Fruit fly (Drosophila melanogaster) whole organism, pupa: ENCODE data around the gene CG31111.
A peak's percentile ranks its signal among the peaks of the same experiment; 100 is the strongest.

ENCODE experiments used
- CG10348 ChIP-seq: fragments of 200-800 bp; sonication (Bioruptor generic); IDR thresholded peaks from 2 replicates; pipeline ENCODE4 v1.3.6; 2022; ENCODE audit warnings: missing biosample characterization, missing genetic modification characterization
- CG12605 ChIP-seq: fragments of 200-800 bp; sonication (Bioruptor generic); IDR thresholded peaks from 2 replicates; pipeline ENCODE4 v1.3.6; 2022; ENCODE audit warnings: missing biosample characterization, missing genetic modification characterization
- CG13204 ChIP-seq: fragments of 200-800 bp; sonication (Bioruptor generic); optimal IDR thresholded peaks from 2 replicates; lab custom pipeline; 2018; ENCODE audit warnings: missing biosample characterization, mild to moderate bottlenecking, missing genetic modification characterization, moderate library complexity
- CG14655 ChIP-seq: fragments of 200-800 bp; sonication (Bioruptor generic); optimal IDR thresholded peaks from 3 replicates; lab custom pipeline; 2017; ENCODE audit warnings: mild to moderate bottlenecking, missing biosample characterization, missing genetic modification reagents, missing genetic modification characterization
- CG15710 ChIP-seq: fragments of 200-800 bp; sonication (Bioruptor generic); optimal IDR thresholded peaks from 2 replicates; lab custom pipeline; 2018; ENCODE audit warnings: missing biosample characterization, mild to moderate bottlenecking, missing genetic modification characterization, moderate library complexity
- CG17806 ChIP-seq: fragments of 200-800 bp; sonication (Bioruptor generic); optimal IDR thresholded peaks from 2 replicates; lab custom pipeline; 2018; ENCODE audit warnings: missing biosample characterization, mild to moderate bottlenecking, missing genetic modification characterization, moderate library complexity
- CG32121 ChIP-seq: fragments of 200-800 bp; sonication (Bioruptor generic); IDR thresholded peaks from 2 replicates; pipeline ENCODE4 v1.3.6; 2022; ENCODE audit warnings: missing biosample characterization, missing genetic modification characterization
- CG34367 ChIP-seq: fragments of 200-800 bp; sonication (Bioruptor generic); optimal IDR thresholded peaks from 2 replicates; lab custom pipeline; 2018; ENCODE audit warnings: missing biosample characterization, mild to moderate bottlenecking, missing genetic modification characterization
- CG4496 ChIP-seq: fragments of 200-800 bp; sonication (Bioruptor generic); IDR thresholded peaks from 3 replicates; pipeline ENCODE4 v1.3.6; 2022; ENCODE audit warnings: missing biosample characterization, missing genetic modification characterization
- CG8159 ChIP-seq: fragments of 200-800 bp; sonication (Bioruptor generic); optimal IDR thresholded peaks from 3 replicates; lab custom pipeline; 2018; ENCODE audit warnings: missing biosample characterization, mild to moderate bottlenecking, missing genetic modification characterization, moderate library complexity
- CG8301 ChIP-seq: fragments of 200-800 bp; sonication (Bioruptor generic); optimal IDR thresholded peaks from 2 replicates; lab custom pipeline; 2018; ENCODE audit warnings: missing biosample characterization, mild to moderate bottlenecking, missing genetic modification characterization
- CG9948 ChIP-seq: fragments of 200-800 bp; sonication (Bioruptor generic); optimal IDR thresholded peaks from 2 replicates; lab custom pipeline; 2018; ENCODE audit warnings: missing biosample characterization, mild to moderate bottlenecking, missing genetic modification characterization, moderate library complexity
- D1 ChIP-seq: fragments of 200-800 bp; sonication (Bioruptor generic); optimal IDR thresholded peaks from 2 replicates; lab custom pipeline; 2018; ENCODE audit warnings: missing biosample characterization, mild to moderate bottlenecking, missing genetic modification characterization, moderate library complexity
- EcR ChIP-seq: fragments of 200-800 bp; sonication (Bioruptor generic); optimal IDR thresholded peaks from 3 replicates; lab custom pipeline; 2019; ENCODE audit warnings: missing biosample characterization, missing genetic modification characterization, mild to moderate bottlenecking, moderate library complexity, missing genetic modification reagents
- Ets98B ChIP-seq: fragments of 200-800 bp; sonication (Bioruptor generic); IDR thresholded peaks from 2 replicates; pipeline ENCODE4 v1.3.6; 2022; ENCODE audit warnings: missing biosample characterization, missing genetic modification characterization
- Pif1A ChIP-seq: fragments of 200-800 bp; sonication (Bioruptor generic); optimal IDR thresholded peaks from 3 replicates; lab custom pipeline; 2016; ENCODE audit warnings: missing biosample characterization, missing genetic modification characterization
- Pif1B ChIP-seq: fragments of 200-800 bp; sonication (Bioruptor generic); optimal IDR thresholded peaks from 3 replicates; lab custom pipeline; 2016; ENCODE audit warnings: missing biosample characterization, missing genetic modification characterization
- Snoo ChIP-seq: fragments of 200-800 bp; sonication (Bioruptor generic); optimal IDR thresholded peaks from 3 replicates; lab custom pipeline; 2017; ENCODE audit warnings: missing biosample characterization, mild to moderate bottlenecking, missing genetic modification characterization, inconsistent platforms
- fd96Ca ChIP-seq: fragments of 200-800 bp; sonication (Bioruptor generic); IDR thresholded peaks from 3 replicates; pipeline ENCODE4 v1.3.6; 2022; ENCODE audit warnings: missing biosample characterization, missing genetic modification characterization
- gl ChIP-seq: fragments of 200-800 bp; sonication (Bioruptor generic); optimal IDR thresholded peaks from 2 replicates; lab custom pipeline; 2018; ENCODE audit warnings: missing biosample characterization, mild to moderate bottlenecking, missing genetic modification characterization
- rn ChIP-seq: fragments of 200-800 bp; sonication (Bioruptor generic); IDR thresholded peaks from 2 replicates; pipeline ENCODE4 v1.3.6; 2022; ENCODE audit warnings: missing biosample characterization, missing genetic modification characterization

Gene CG31111

dm6 chr3R:25056016-25056415 is at the start of gene CG31111, which contains the start of gene stac:
CG31111 (minus strand) TSS chr3R:25056177.
stac (plus strand) TSS chr3R:25056286.
- TF ChIP-seq CG32121: no peak
- TF ChIP-seq CG14655 (GFP tag; lab: Kevin White, UChicago): no peak
- TF ChIP-seq CG34367: no peak
- TF ChIP-seq D1 (tag; lab: Kevin White, UChicago): no peak
- no peak for TF ChIP-seq CG10348
- no peak for TF ChIP-seq CG4496 (GFP tag; lab: Robert Waterston, UW)
- no peak for TF ChIP-seq CG9948
- TF ChIP-seq fd96Ca (GFP tag; lab: Robert Waterston, UW): no peak
- no peak for TF ChIP-seq rn (GFP tag; lab: Robert Waterston, UW)
- TF ChIP-seq CG15710: no peak
- no peak for TF ChIP-seq Pif1B (GFP tag; lab: Kevin White, UChicago)
- no peak for TF ChIP-seq EcR (GFP tag; lab: Kevin White, UChicago)
- no peak for TF ChIP-seq Ets98B (GFP tag; lab: Robert Waterston, UW)
- TF ChIP-seq Snoo (tag; lab: Kevin White, UChicago): no peak
- no peak for TF ChIP-seq CG8159
- no peak for TF ChIP-seq CG8301 (tag; lab: Kevin White, UChicago)

dm6 chr3R:25102253-25102652 is 46.3 kb upstream of the CG31111 start, which contains the start of gene CG45095:
CG45095 (plus strand) TSS chr3R:25102553.
- no peak for TF ChIP-seq CG15710
- no peak for TF ChIP-seq CG10348
- no peak for TF ChIP-seq D1 (tag; lab: Kevin White, UChicago)
- no peak for TF ChIP-seq CG14655 (GFP tag; lab: Kevin White, UChicago)
- no peak for TF ChIP-seq fd96Ca (GFP tag; lab: Robert Waterston, UW)
- no peak for TF ChIP-seq CG8159
- no peak for TF ChIP-seq CG4496 (GFP tag; lab: Robert Waterston, UW)
- TF ChIP-seq CG8301 (tag; lab: Kevin White, UChicago): no peak
- no peak for TF ChIP-seq CG17806
- no peak for TF ChIP-seq gl (tag; lab: Kevin White, UChicago)
- TF ChIP-seq Pif1B (GFP tag; lab: Kevin White, UChicago): no peak
- TF ChIP-seq CG32121: no peak
- TF ChIP-seq CG12605 (GFP tag; lab: Robert Waterston, UW): no peak
- TF ChIP-seq rn (GFP tag; lab: Robert Waterston, UW): no peak
- TF ChIP-seq Ets98B (GFP tag; lab: Robert Waterston, UW): no peak
- no peak for TF ChIP-seq Pif1A
- no peak for TF ChIP-seq Snoo (tag; lab: Kevin White, UChicago)

- TF ChIP-seq EcR (GFP tag; lab: Kevin White, UChicago): peak; percentile 1
- TF ChIP-seq CG9948: no peak
- TF ChIP-seq rn (GFP tag; lab: Robert Waterston, UW): no peak
- no peak for TF ChIP-seq gl (tag; lab: Kevin White, UChicago)
Observed at dm6 chr3R:25097486-25097885, 41.5 kb upstream of the CG31111 start, which contains the start of the genes CG33095 and CG33096. CG33095 (plus strand) TSS chr3R:25097672. CG33096 (plus strand) TSS chr3R:25097672.

dm6 chr3R:25094639-25095038 is 38.7 kb upstream of the CG31111 start, which contains the start of gene fd96Cb:
fd96Cb (plus strand) TSS chr3R:25095012.
- TF ChIP-seq CG17806 (no peak), CG12605 (GFP tag; lab: Robert Waterston, UW) (no peak), CG9948 (no peak), EcR (GFP tag; lab: Kevin White, UChicago) (no peak), CG8301 (tag; lab: Kevin White, UChicago) (no peak), gl (tag; lab: Kevin White, UChicago) (no peak), fd96Ca (GFP tag; lab: Robert Waterston, UW) (no peak)

dm6 chr3R:25082348-25082747 is 26.4 kb upstream of the CG31111 start, which contains the start of gene fd96Ca:
fd96Ca (plus strand) TSS chr3R:25082684.
- no peak for TF ChIP-seq CG8301 (tag; lab: Kevin White, UChicago)
- TF ChIP-seq CG4496 (GFP tag; lab: Robert Waterston, UW): 0 out of 3 replicates have a peak, but pooled peaks have one; percentile 42
- TF ChIP-seq CG13204: peak; percentile 87

- peak; percentile 46; the same call in 1 of the 2 replicates for TF ChIP-seq CG32121
- no peak for TF ChIP-seq Ets98B (GFP tag; lab: Robert Waterston, UW)
- TF ChIP-seq CG10348: no peak
Observed at dm6 chr3R:25080446-25080845, 24.5 kb upstream of the CG31111 start.

- no peak for TF ChIP-seq Pif1A
- no peak for TF ChIP-seq CG10348
- no peak for TF ChIP-seq CG8159
- TF ChIP-seq Ets98B (GFP tag; lab: Robert Waterston, UW): no peak
- no peak for TF ChIP-seq CG34367
- TF ChIP-seq CG14655 (GFP tag; lab: Kevin White, UChicago): no peak
- TF ChIP-seq CG9948: no peak
- TF ChIP-seq fd96Ca (GFP tag; lab: Robert Waterston, UW): no peak
- TF ChIP-seq gl (tag; lab: Kevin White, UChicago): no peak
- TF ChIP-seq D1 (tag; lab: Kevin White, UChicago): no peak
- TF ChIP-seq CG8301 (tag; lab: Kevin White, UChicago): no peak
- TF ChIP-seq Pif1B (GFP tag; lab: Kevin White, UChicago): no peak
- no peak for TF ChIP-seq CG4496 (GFP tag; lab: Robert Waterston, UW)
- no peak for TF ChIP-seq CG15710
- no peak for TF ChIP-seq CG13204
- TF ChIP-seq Snoo (tag; lab: Kevin White, UChicago): no peak
- no peak for TF ChIP-seq CG17806
- TF ChIP-seq EcR (GFP tag; lab: Kevin White, UChicago): no peak
- TF ChIP-seq rn (GFP tag; lab: Robert Waterston, UW): no peak
Observed at dm6 chr3R:25078665-25079064, 22.7 kb upstream of the CG31111 start.
